Fruit fly (Drosophila melanogaster): ENCODE data around the gene CG33645.

CG33645 gene

dm6 chr2L:13513331-13514261, 19.0 kb upstream of the CG33645 start (continued):
- TF ChIP-seq CG10565 (GFP tag; optimal IDR thresholded peaks at IDR 0.05) (no peak), CG4424 (GFP tag; optimal IDR thresholded peaks at IDR 0.05) (peak; percentile 53), CG15011 (GFP tag; optimal IDR thresholded peaks at IDR 0.05) (no peak), ATbp (GFP tag; optimal IDR thresholded peaks at IDR 0.05) (peak; percentile 41), nau (GFP tag; optimal IDR thresholded peaks at IDR 0.05) (no peak), onecut (GFP tag; IDR thresholded peaks at IDR 0.05) (peak; percentile 62), CG4360 (GFP tag; IDR thresholded peaks at IDR 0.05) (no peak), tna (GFP tag; IDR thresholded peaks at IDR 0.05; ENCODE audit: partially characterized antibody) (no peak), luna (GFP tag; optimal IDR thresholded peaks at IDR 0.05) (no peak), slbo (GFP tag; IDR thresholded peaks at IDR 0.05) (peak; percentile 89), Ada2b (GFP tag; IDR thresholded peaks at IDR 0.05) (peak; percentile 69; the same call in 1 of the 2 replicates), emc (GFP tag; optimal IDR thresholded peaks at IDR 0.05) (no peak), CG14965 (GFP tag; optimal IDR thresholded peaks at IDR 0.05; ENCODE audit: borderline replicate concordance) (no peak), CG7556 (GFP tag; optimal IDR thresholded peaks at IDR 0.05) (peak; percentile 74), HmgD (GFP tag; optimal IDR thresholded peaks at IDR 0.05) (peak; percentile 34), usp (GFP tag; optimal IDR thresholded peaks at IDR 0.05) (no peak), CG10267 (tag; optimal IDR thresholded peaks at IDR 0.05) (peak; percentile 18), CG32532 (GFP tag; IDR thresholded peaks at IDR 0.05) (peak; percentile 83), trem (tag; optimal IDR thresholded peaks at IDR 0.05) (peak; percentile 4), Med (GFP tag) (peak; percentile 90), CG13624 (GFP tag; optimal IDR thresholded peaks at IDR 0.05) (peak; percentile 62), kah (GFP tag; optimal IDR thresholded peaks at IDR 0.05) (peak; percentile 23), Dp (GFP tag; optimal IDR thresholded peaks at IDR 0.05) (no peak), Trl (optimal IDR thresholded peaks at IDR 0.05) (peak; percentile 92 to 100), Trl (GFP tag; optimal IDR thresholded peaks at IDR 0.05) (peak; percentile 76), esg (GFP tag; conservative IDR thresholded peaks at IDR 0.05) (peak; percentile 35; the same call in 1 of the 2 replicates), hkb (optimal IDR thresholded peaks at IDR 0.05) (no peak), hkb (GFP tag; IDR thresholded peaks at IDR 0.05) (peak; percentile 60), so (GFP tag; IDR thresholded peaks at IDR 0.05) (no peak; the same call in 2 of the 3 replicates), sd (tag; optimal IDR thresholded peaks at IDR 0.05) (no peak), lilli (GFP tag; optimal IDR thresholded peaks at IDR 0.05) (peak; percentile 74), CG4854 (GFP tag; optimal IDR thresholded peaks at IDR 0.05) (no peak), danr (GFP tag; IDR thresholded peaks at IDR 0.05) (peak; percentile 46; the same call in 1 of the 2 replicates), D (optimal IDR thresholded peaks at IDR 0.05) (no peak), D (GFP tag; optimal IDR thresholded peaks at IDR 0.05) (peak; percentile 25), CG14050 (GFP tag; IDR thresholded peaks at IDR 0.05) (peak; percentile 58; the same call in 2 of the 3 replicates), grau (tag; optimal IDR thresholded peaks at IDR 0.05) (peak; percentile 62), CG15269 (tag; optimal IDR thresholded peaks at IDR 0.05) (peak; percentile 43), Dfd (GFP tag; optimal IDR thresholded peaks at IDR 0.05) (no peak), CG1603 (tag; optimal IDR thresholded peaks at IDR 0.05) (peak; percentile 71), Max (GFP tag; optimal IDR thresholded peaks at IDR 0.05) (peak; percentile 50), CG3847 (GFP tag; IDR thresholded peaks at IDR 0.05) (peak; percentile 74), jigr1 (GFP tag; IDR thresholded peaks at IDR 0.05) (no peak), zfh1 (GFP tag; IDR thresholded peaks at IDR 0.05) (peak; percentile 73), CG17802 (tag; optimal IDR thresholded peaks at IDR 0.05) (peak; percentile 2), sr (GFP tag; IDR thresholded peaks at IDR 0.05) (no peak), Sin3A (optimal IDR thresholded peaks at IDR 0.05) (no peak), Neu2 (GFP tag; optimal IDR thresholded peaks at IDR 0.05; ENCODE audit: borderline replicate concordance) (no peak), CG15073 (GFP tag; optimal IDR thresholded peaks at IDR 0.05) (no peak), gsb (GFP tag; IDR thresholded peaks at IDR 0.05) (peak; percentile 42), CG6272 (GFP tag; IDR thresholded peaks at IDR 0.05) (peak; percentile 61; the same call in 1 of the 2 replicates)
